Worm (Caenorhabditis elegans) whole organism, L3 larva: ENCODE data around the gene srt-32.

Experiments
- R02D3.7 ChIP-seq: fragments of 150-350 bp; optimal IDR thresholded peaks from 2 replicates; lab custom pipeline; 2014; ENCODE audit warnings: missing biosample characterization, missing genetic modification characterization
- ceh-82 ChIP-seq: fragments of 150-350 bp; optimal IDR thresholded peaks from 2 replicates; lab custom pipeline; 2014; ENCODE audit warnings: missing biosample characterization, missing genetic modification characterization

- TF ChIP-seq R02D3.7 (tag; lab: Kevin White, UChicago) (no peak), ceh-82 (no peak)
These were observed 20.1 kb upstream of the srt-32 start for ce11 chrV:14539355-14539754.
